Worm (Caenorhabditis elegans): ENCODE results near the gene R13H4.2.

DNA sequence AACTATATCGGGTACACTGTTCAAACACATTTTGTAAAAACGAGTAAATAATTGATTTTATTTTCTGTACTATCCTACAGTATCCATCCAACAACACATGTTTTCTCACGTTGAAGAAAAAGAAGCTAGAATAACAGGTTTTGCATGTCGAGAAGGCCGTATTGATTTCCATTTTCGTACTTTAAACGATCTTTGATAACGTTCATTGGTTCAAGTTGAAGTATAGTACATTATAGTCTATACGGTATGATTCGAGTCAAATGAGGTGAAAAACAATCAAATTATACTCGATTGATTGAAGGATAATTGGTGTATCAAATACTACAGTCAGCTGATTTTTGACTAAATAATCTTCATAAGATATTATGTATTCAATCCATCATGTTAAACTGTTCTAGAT, 35.7 kb upstream of the R13H4.2 start:
- TF ChIP-seq flt-1 (GFP tag; IDR thresholded peaks at IDR 0.05) (no peak), ztf-23 (GFP tag; IDR thresholded peaks at IDR 0.05) (no peak), ztf-29 (GFP tag; IDR thresholded peaks at IDR 0.05) (no peak), cog-1 (tag; optimal IDR thresholded peaks at IDR 0.05) (no peak), ref-1 (GFP tag; conservative IDR thresholded peaks at IDR 0.05) (no peak)
